Fruit fly (Drosophila melanogaster) whole organism, embryonic: ENCODE measurements around the gene CG14569.
A peak's percentile ranks its signal among the peaks of the same experiment; 100 is the strongest.

Source experiments
- Ada2b ChIP-seq: fragments of 200-800 bp; sonication (Bioruptor generic); IDR thresholded peaks from 2 replicates; pipeline ENCODE4 v1.3.6; 2022; ENCODE audit warnings: missing biosample characterization, missing genetic modification characterization
- BEAF-32 ChIP-seq: fragments of 200-800 bp; sonication (Bioruptor generic); optimal IDR thresholded peaks from 3 replicates; lab custom pipeline; 2017; ENCODE audit warnings: missing biosample characterization, missing genetic modification characterization, mild to moderate bottlenecking, moderate library complexity, missing genetic modification reagents
- CG10366 ChIP-seq: fragments of 200-800 bp; sonication (Bioruptor generic); IDR thresholded peaks from 2 replicates; pipeline ENCODE4 v1.3.6; 2022; ENCODE audit warnings: missing biosample characterization, missing genetic modification characterization
- CG10654 ChIP-seq: fragments of 200-800 bp; sonication (Bioruptor generic); optimal IDR thresholded peaks from 2 replicates; lab custom pipeline; 2016; ENCODE audit warnings: missing biosample characterization, missing genetic modification characterization
- CG12071 ChIP-seq: fragments of 200-800 bp; sonication (Bioruptor generic); optimal IDR thresholded peaks from 3 replicates; lab custom pipeline; 2018; ENCODE audit warnings: missing biosample characterization, mild to moderate bottlenecking, missing genetic modification characterization
- CG12104 ChIP-seq: fragments of 200-800 bp; sonication (Bioruptor generic); optimal IDR thresholded peaks from 3 replicates; lab custom pipeline; 2016; ENCODE audit warnings: missing biosample characterization, missing genetic modification characterization
- CG15073 ChIP-seq: fragments of 200-800 bp; sonication (Bioruptor generic); optimal IDR thresholded peaks from 2 replicates; lab custom pipeline; 2016; ENCODE audit warnings: missing biosample characterization, missing genetic modification characterization
- CG16779 ChIP-seq: fragments of 200-800 bp; sonication (Bioruptor generic); IDR thresholded peaks from 2 replicates; pipeline ENCODE4 v1.3.6; 2022; ENCODE audit warnings: missing biosample characterization, missing genetic modification characterization
- CG17186 ChIP-seq: fragments of 200-800 bp; sonication (Bioruptor generic); optimal IDR thresholded peaks from 3 replicates; lab custom pipeline; 2017; ENCODE audit warnings: missing biosample characterization, missing genetic modification reagents, missing genetic modification characterization
- CG17328 ChIP-seq: fragments of 200-800 bp; sonication (Bioruptor generic); IDR thresholded peaks from 2 replicates; pipeline ENCODE4 v1.3.6; 2022; ENCODE audit warnings: missing biosample characterization, missing genetic modification characterization
- CG17568 ChIP-seq: fragments of 200-800 bp; sonication (Bioruptor generic); optimal IDR thresholded peaks from 2 replicates; lab custom pipeline; 2018; ENCODE audit warnings: missing biosample characterization, mild to moderate bottlenecking, missing genetic modification characterization, moderate library complexity
- CG18262 ChIP-seq: fragments of 200-800 bp; optimal IDR thresholded peaks from 3 replicates; lab custom pipeline; 2019; ENCODE audit warnings: missing biosample characterization, mild to moderate bottlenecking, missing genetic modification characterization, moderate library complexity
- CG18599 ChIP-seq: fragments of 200-800 bp; sonication (Bioruptor generic); optimal IDR thresholded peaks from 3 replicates; lab custom pipeline; 2017; ENCODE audit warnings: missing biosample characterization, missing genetic modification characterization, mild to moderate bottlenecking, moderate library complexity, missing genetic modification reagents
- CG2199 ChIP-seq: fragments of 200-800 bp; sonication (Bioruptor generic); IDR thresholded peaks from 3 replicates; pipeline ENCODE4 v1.3.6; 2022; ENCODE audit warnings: missing biosample characterization, missing genetic modification characterization
- CG32772 ChIP-seq: fragments of 200-800 bp; sonication (Bioruptor generic); IDR thresholded peaks from 2 replicates; pipeline ENCODE4 v1.3.6; 2022; ENCODE audit warnings: missing biosample characterization, missing genetic modification characterization
- CG4328 ChIP-seq: fragments of 200-800 bp; sonication (Bioruptor generic); optimal IDR thresholded peaks from 3 replicates; lab custom pipeline; 2017; ENCODE audit warnings: missing biosample characterization, missing genetic modification reagents, missing genetic modification characterization
- CG6175 ChIP-seq: fragments of 200-800 bp; sonication (Bioruptor generic); IDR thresholded peaks from 3 replicates; pipeline ENCODE4 v1.3.6; 2022; ENCODE audit warnings: missing biosample characterization, missing genetic modification characterization
- CG6689 ChIP-seq: fragments of 200-800 bp; sonication (Bioruptor generic); IDR thresholded peaks from 2 replicates; pipeline ENCODE4 v1.3.6; 2022; ENCODE audit warnings: missing biosample characterization, missing genetic modification characterization
- CG7372 ChIP-seq: fragments of 200-800 bp; sonication (Bioruptor generic); IDR thresholded peaks from 2 replicates; pipeline ENCODE4 v1.3.6; 2022; ENCODE audit warnings: missing biosample characterization, missing genetic modification characterization
- CG8388 ChIP-seq: fragments of 200-800 bp; sonication (Bioruptor generic); optimal IDR thresholded peaks from 2 replicates; lab custom pipeline; 2019; ENCODE audit warnings: missing biosample characterization, mild to moderate bottlenecking, missing genetic modification characterization, moderate library complexity
- CoRest ChIP-seq: fragments of 200-800 bp; sonication (Bioruptor generic); optimal IDR thresholded peaks from 3 replicates; lab custom pipeline; 2018; ENCODE audit warnings: missing biosample characterization, mild to moderate bottlenecking, missing genetic modification characterization, moderate library complexity
- Drgx ChIP-seq: fragments of 200-800 bp; sonication (Bioruptor generic); IDR thresholded peaks from 2 replicates; pipeline ENCODE4 v1.3.6; 2022; ENCODE audit warnings: missing biosample characterization, missing genetic modification characterization
- Opbp ChIP-seq: fragments of 200-800 bp; sonication (Bioruptor generic); IDR thresholded peaks from 3 replicates; pipeline ENCODE4 v1.3.6; 2022; ENCODE audit warnings: missing biosample characterization, missing genetic modification characterization; ENCODE audit not compliant: partially characterized antibody
- Ptx1 ChIP-seq: fragments of 200-800 bp; sonication (Bioruptor generic); IDR thresholded peaks from 2 replicates; pipeline ENCODE4 v1.3.6; 2022; ENCODE audit warnings: missing biosample characterization, missing genetic modification characterization
- Rx ChIP-seq: fragments of 200-800 bp; sonication (Bioruptor generic); IDR thresholded peaks from 2 replicates; pipeline ENCODE4 v1.3.6; 2022; ENCODE audit warnings: missing biosample characterization, missing genetic modification characterization
- Spps ChIP-seq: fragments of 200-800 bp; sonication (Bioruptor generic); optimal IDR thresholded peaks from 2 replicates; lab custom pipeline; 2018; ENCODE audit warnings: missing biosample characterization, mild to moderate bottlenecking, missing genetic modification characterization
- Stat92E ChIP-seq, 3 experiments: fragments of >200 bp in 2 of 3; fragments of 200-800 bp in 1 of 3; sonication (Bioruptor generic) in 1 of 3; optimal IDR thresholded peaks; 2 replicates each; lab custom pipeline; 2017 to 2019; ENCODE audit warnings: missing biosample characterization in 3 of 3, missing genetic modification characterization in 3 of 3, mild to moderate bottlenecking in 1 of 3, moderate library complexity in 1 of 3
- Tbp ChIP-seq: fragments of >200 bp; optimal IDR thresholded peaks from 2 replicates; lab custom pipeline; 2018; ENCODE audit warnings: missing biosample characterization, missing genetic modification characterization
- YL-1 ChIP-seq: fragments of 200-800 bp; sonication (Bioruptor generic); optimal IDR thresholded peaks from 3 replicates; lab custom pipeline; 2017; ENCODE audit warnings: missing biosample characterization, mild to moderate bottlenecking, missing genetic modification characterization
- danr ChIP-seq: fragments of 200-800 bp; sonication (Bioruptor generic); IDR thresholded peaks from 2 replicates; pipeline ENCODE4 v1.3.6; 2022; ENCODE audit warnings: missing biosample characterization, missing genetic modification characterization
- dpn ChIP-seq, 2 experiments: fragments of 200-800 bp; sonication (Bioruptor generic); optimal IDR thresholded peaks; 3 replicates each; lab custom pipeline; 2016; ENCODE audit warnings: missing biosample characterization in 2 of 2, missing genetic modification characterization in 2 of 2
- en ChIP-seq: fragments of 200-800 bp; sonication (Bioruptor generic); optimal IDR thresholded peaks from 2 replicates; lab custom pipeline; 2016; ENCODE audit warnings: missing biosample characterization, missing genetic modification characterization
- ewg ChIP-seq: fragments of 200-800 bp; sonication (Bioruptor generic); optimal IDR thresholded peaks from 3 replicates; lab custom pipeline; 2017; ENCODE audit warnings: mild to moderate bottlenecking, missing biosample characterization, missing genetic modification reagents, missing genetic modification characterization
- eyg ChIP-seq: fragments of 200-800 bp; sonication (Bioruptor generic); optimal IDR thresholded peaks from 3 replicates; lab custom pipeline; 2016; ENCODE audit warnings: missing biosample characterization, missing genetic modification characterization
- grau ChIP-seq: fragments of 200-800 bp; optimal IDR thresholded peaks from 3 replicates; lab custom pipeline; 2019; ENCODE audit warnings: missing biosample characterization, mild to moderate bottlenecking, missing genetic modification characterization, moderate library complexity
- hkb ChIP-seq, 2 experiments: fragments of 200-800 bp in 1 of 2; fragments of >200 bp in 1 of 2; sonication (Bioruptor generic) in 1 of 2; IDR thresholded peaks in 1 of 2; optimal IDR thresholded peaks in 1 of 2; 2 replicates each; pipeline versions ENCODE4 v1.3.6 to Lab custom; 2017 to 2022; ENCODE audit warnings: missing biosample characterization in 1 of 2, missing genetic modification characterization in 1 of 2
- jumu ChIP-seq: fragments of 200-800 bp; sonication (Bioruptor generic); optimal IDR thresholded peaks from 3 replicates; lab custom pipeline; 2016; ENCODE audit warnings: missing biosample characterization, missing genetic modification characterization
- kah ChIP-seq: fragments of 200-800 bp; sonication (Bioruptor generic); optimal IDR thresholded peaks from 2 replicates; lab custom pipeline; 2018; ENCODE audit warnings: missing biosample characterization, mild to moderate bottlenecking, missing genetic modification characterization
- prd ChIP-seq, 3 experiments: fragments of >200 bp in 2 of 3; fragments of 200-800 bp in 1 of 3; sonication (Bioruptor generic) in 1 of 3; optimal IDR thresholded peaks in 2 of 3; IDR thresholded peaks in 1 of 3; 2 replicates in 2 of 3; 3 replicates in 1 of 3; pipeline versions ENCODE4 v1.3.6 to Lab custom; 2017 to 2022; ENCODE audit warnings: missing biosample characterization in 1 of 3, missing genetic modification characterization in 1 of 3
- sisA ChIP-seq: fragments of 200-800 bp; sonication (Bioruptor generic); IDR thresholded peaks from 2 replicates; pipeline ENCODE4 v1.3.6; 2022; ENCODE audit warnings: missing biosample characterization, missing genetic modification characterization

Gene CG14569

DNA sequence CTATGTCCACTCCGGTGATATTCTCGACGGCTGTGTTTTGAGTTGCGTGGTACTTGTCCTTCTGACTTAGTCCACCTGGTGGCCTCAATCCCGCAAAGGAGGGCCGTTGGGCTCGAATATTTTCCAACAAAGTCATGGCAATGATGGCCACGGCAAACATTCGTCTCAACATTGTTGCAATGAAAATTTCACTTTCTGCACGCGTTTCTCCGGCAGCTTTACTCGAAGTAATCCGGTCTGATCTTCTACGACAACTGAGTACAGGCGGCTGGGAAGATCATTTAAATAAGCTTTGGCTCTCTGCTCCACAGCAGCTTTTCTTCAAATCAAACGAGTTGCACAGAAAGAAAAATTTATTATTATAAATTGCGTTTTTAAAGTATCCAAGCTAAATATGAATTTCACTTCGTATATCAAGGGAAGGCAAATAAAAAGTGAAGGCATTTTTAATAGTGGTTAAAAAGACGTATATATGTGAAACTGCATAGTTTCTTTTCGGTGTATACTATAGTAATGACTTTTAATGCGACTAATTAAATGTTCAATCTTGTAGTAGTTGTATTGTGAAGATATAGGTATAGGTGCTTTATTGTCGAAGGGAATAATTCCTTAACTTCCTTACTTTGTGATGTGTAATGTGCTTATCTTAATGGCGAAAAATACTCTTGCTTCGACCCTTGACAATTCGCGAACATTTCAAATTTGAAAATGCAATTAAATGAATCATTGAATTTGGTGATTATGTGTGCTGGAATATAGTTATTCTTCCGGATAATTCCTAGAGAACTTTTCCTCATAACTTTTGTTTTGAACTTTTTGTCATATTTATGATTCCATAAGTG, 7.0 kb upstream of the CG14569 start, which contains the start of gene CG14567 (continued):
- TF ChIP-seq Drgx (GFP tag; lab: Robert Waterston, UW) (peak; percentile 83), CG17328 (GFP tag; lab: Robert Waterston, UW) (peak; percentile 39; the same call in 1 of the 2 replicates), CG17568 (GFP tag; lab: Kevin White, UChicago) (no peak), sisA (peak; percentile 22; the same call in 1 of the 2 replicates), en (GFP tag; lab: Kevin White, UChicago) (no peak), CG16779 (no peak), Spps (tag; lab: Kevin White, UChicago) (no peak), Ptx1 (GFP tag; lab: Robert Waterston, UW) (peak; percentile 42; the same call in 1 of the 2 replicates), CG15073 (GFP tag; lab: Kevin White, UChicago) (no peak), CG7372 (GFP tag; lab: Robert Waterston, UW) (no peak), Opbp (GFP tag; lab: Robert Waterston, UW) (no peak), YL-1 (GFP tag; lab: Kevin White, UChicago) (no peak), eyg (GFP tag; lab: Kevin White, UChicago) (no peak), CG6689 (GFP tag; lab: Robert Waterston, UW) (peak; percentile 30; the same call in 1 of the 2 replicates), CoRest (tag; lab: Kevin White, UChicago) (peak; percentile 2), CG12104 (no peak), CG32772 (GFP tag; lab: Robert Waterston, UW) (peak; percentile 51; the same call in 1 of the 2 replicates), CG10654 (GFP tag; lab: Kevin White, UChicago) (no peak), Rx (GFP tag; lab: Robert Waterston, UW) (peak; percentile 26; the same call in 1 of the 2 replicates), CG12071 (GFP tag; lab: Kevin White, UChicago) (no peak), Tbp (no peak), CG8388 (GFP tag; lab: Kevin White, UChicago) (peak; percentile 31), CG6175 (GFP tag; lab: Robert Waterston, UW) (no peak), prd (optimal IDR thresholded peaks at IDR 0.05; lab: Kevin White, UChicago) (no peak), prd (GFP tag; IDR thresholded peaks at IDR 0.05; lab: Robert Waterston, UW) (peak; percentile 51; the same call in 1 of the 3 replicates), CG10366 (GFP tag; lab: Robert Waterston, UW) (peak; percentile 21; the same call in 1 of the 2 replicates), danr (GFP tag; lab: Robert Waterston, UW) (no peak), kah (GFP tag; lab: Kevin White, UChicago) (no peak), CG18599 (GFP tag; lab: Kevin White, UChicago) (peak; percentile 12), dpn (GFP tag; optimal IDR thresholded peaks at IDR 0.05; lab: Kevin White, UChicago) (peak in 1 of 2 experiments; percentile 8), BEAF-32 (GFP tag; lab: Kevin White, UChicago) (no peak), CG4328 (GFP tag; lab: Kevin White, UChicago) (no peak), hkb (optimal IDR thresholded peaks at IDR 0.05; lab: Kevin White, UChicago) (no peak), hkb (GFP tag; IDR thresholded peaks at IDR 0.05; lab: Robert Waterston, UW) (peak; percentile 44; the same call in 1 of the 2 replicates), ewg (GFP tag; lab: Kevin White, UChicago) (peak; percentile 30), CG18262 (tag; lab: Kevin White, UChicago) (peak; percentile 46), CG2199 (GFP tag; lab: Robert Waterston, UW) (no peak), jumu (GFP tag; lab: Kevin White, UChicago) (no peak), CG17186 (GFP tag; lab: Kevin White, UChicago) (no peak), Stat92E (GFP tag; optimal IDR thresholded peaks at IDR 0.05; lab: Kevin White, UChicago) (no peak), grau (tag; lab: Kevin White, UChicago) (peak; percentile 30), Ada2b (peak; percentile 35; the same call in 1 of the 2 replicates)
